Worm (Caenorhabditis elegans) whole organism, L3 larva: ENCODE data around the gene nhr-147.

Experiments used
- aly-2 ChIP-seq: fragments of 150-350 bp; optimal IDR thresholded peaks from 2 replicates; lab custom pipeline; 2014; ENCODE audit warnings: missing biosample characterization, missing genetic modification characterization
- ceh-82 ChIP-seq: fragments of 150-350 bp; optimal IDR thresholded peaks from 2 replicates; lab custom pipeline; 2014; ENCODE audit warnings: missing biosample characterization, missing genetic modification characterization
- daf-12 ChIP-seq: fragments of 150-350 bp; optimal IDR thresholded peaks from 2 replicates; lab custom pipeline; 2014; ENCODE audit warnings: missing biosample characterization, missing genetic modification reagents, missing genetic modification characterization
- elt-2 ChIP-seq: sonication (generic microtip); optimal IDR thresholded peaks from 2 replicates; lab custom pipeline; 2016; ENCODE audit warnings: missing genetic modification reagents, mild to moderate bottlenecking, missing genetic modification characterization, missing compliant biosample characterization
- lin-15B ChIP-seq: fragments of 150-350 bp; optimal IDR thresholded peaks from 2 replicates; lab custom pipeline; 2014; ENCODE audit warnings: missing biosample characterization, missing genetic modification characterization
- lin-39 ChIP-seq: fragments of 150-350 bp; optimal IDR thresholded peaks from 2 replicates; lab custom pipeline; 2018; ENCODE audit warnings: missing biosample characterization, missing genetic modification reagents, missing genetic modification characterization
- mml-1 ChIP-seq: fragments of 150-350 bp; sonication (generic microtip); optimal IDR thresholded peaks from 3 replicates; lab custom pipeline; 2014; ENCODE audit warnings: missing biosample characterization, missing genetic modification characterization
- nfya-1 ChIP-seq: sonication (generic microtip); optimal IDR thresholded peaks from 2 replicates; lab custom pipeline; 2017; ENCODE audit warnings: missing genetic modification characterization, mild to moderate bottlenecking, missing compliant biosample characterization, antibody characterized with exemption, moderate library complexity; ENCODE audit not compliant: insufficient read depth
- nhr-237 ChIP-seq: fragments of 150-350 bp; optimal IDR thresholded peaks from 2 replicates; lab custom pipeline; 2014; ENCODE audit warnings: missing biosample characterization, missing genetic modification characterization
- nhr-25 ChIP-seq: sonication (generic microtip); optimal IDR thresholded peaks from 2 replicates; lab custom pipeline; 2017; ENCODE audit warnings: missing biosample characterization, missing genetic modification characterization
- pha-4 ChIP-seq: fragments of 150-350 bp; optimal IDR thresholded peaks from 2 replicates; lab custom pipeline; 2014; ENCODE audit warnings: missing biosample characterization, missing genetic modification reagents, missing genetic modification characterization
- pqm-1 ChIP-seq: fragments of 150-350 bp; optimal IDR thresholded peaks from 2 replicates; lab custom pipeline; 2017; ENCODE audit warnings: missing biosample characterization, missing genetic modification characterization, inconsistent platforms
- unc-62 ChIP-seq: fragments of 150-350 bp; sonication (generic microtip); optimal IDR thresholded peaks from 4 replicates; lab custom pipeline; 2014; ENCODE audit warnings: missing biosample characterization, missing genetic modification reagents, missing genetic modification characterization
- ztf-11 ChIP-seq: fragments of 150-350 bp; optimal IDR thresholded peaks from 2 replicates; lab custom pipeline; 2014; ENCODE audit warnings: missing biosample characterization, missing genetic modification characterization

- TF ChIP-seq nhr-25 (tag; lab: Kevin White, UChicago) (no peak), mml-1 (no peak), lin-39 (peak; percentile 2), unc-62 (GFP tag; lab: Kevin White, UChicago) (no peak), pqm-1 (tag; lab: Kevin White, UChicago) (no peak), elt-2 (no peak), lin-15B (tag; lab: Kevin White, UChicago) (no peak), pha-4 (tag; lab: Kevin White, UChicago) (no peak), ztf-11 (tag; lab: Kevin White, UChicago) (no peak), nhr-237 (tag; lab: Kevin White, UChicago) (no peak), nfya-1 (tag; lab: Kevin White, UChicago) (no peak), ceh-82 (tag; lab: Kevin White, UChicago) (no peak), daf-12 (no peak), aly-2 (tag; lab: Kevin White, UChicago) (no peak)
These were observed 19.4 kb downstream of the nhr-147 start, which contains the start of gene exc-13 for ce11 chrV:7364951-7365350.
